Fruit fly (Drosophila melanogaster): Measurements from ENCODE around the gene Elal.

- TF ChIP-seq EcR (GFP tag; optimal IDR thresholded peaks at IDR 0.05) (no peak), psq (optimal IDR thresholded peaks at IDR 0.05) (no peak), Dll (optimal IDR thresholded peaks at IDR 0.05) (no peak), CG8478 (optimal IDR thresholded peaks at IDR 0.05) (no peak), pan (optimal IDR thresholded peaks at IDR 0.05) (no peak), usp (GFP tag; optimal IDR thresholded peaks at IDR 0.05) (no peak)
Measured at dm6 chr3R:24914864-24915263, 49.7 kb downstream of the Elal start.

Measured in whole organism.